Worm (Caenorhabditis elegans) whole organism, early embryonic: ENCODE data around the gene sru-16.

Experiments
- aly-1 ChIP-seq: sonication (generic microtip); optimal IDR thresholded peaks from 2 replicates; lab custom pipeline; 2016; ENCODE audit warnings: missing genetic modification characterization, missing compliant biosample characterization
- ama-1 ChIP-seq: fragments of 150-350 bp; optimal IDR thresholded peaks from 2 replicates; lab custom pipeline; 2014
- ceh-36 ChIP-seq: sonication (generic microtip); optimal IDR thresholded peaks from 2 replicates; lab custom pipeline; 2016; ENCODE audit warnings: missing genetic modification characterization, inconsistent platforms, missing compliant biosample characterization
- flt-1 ChIP-seq: fragments of 200-800 bp; sonication (Bioruptor generic); IDR thresholded peaks from 2 replicates; pipeline ENCODE4 v1.3.6; 2022; ENCODE audit warnings: missing genetic modification characterization, missing compliant biosample characterization
- scrt-1 ChIP-seq: fragments of 200-800 bp; sonication (Bioruptor generic); IDR thresholded peaks from 2 replicates; pipeline ENCODE4 v1.3.6; 2022; ENCODE audit warnings: missing genetic modification characterization, missing compliant biosample characterization
- sea-1 ChIP-seq: fragments of 200-800 bp; sonication (Bioruptor generic); conservative IDR thresholded peaks from 2 replicates; pipeline ENCODE4 v1.3.6; 2022; ENCODE audit warnings: missing genetic modification characterization, missing compliant biosample characterization
- tbx-11 ChIP-seq: fragments of 200-800 bp; sonication (Bioruptor generic); IDR thresholded peaks from 2 replicates; pipeline ENCODE4 v1.3.6; 2022; ENCODE audit warnings: missing genetic modification characterization, missing compliant biosample characterization
- tra-4 ChIP-seq: sonication (generic microtip); optimal IDR thresholded peaks from 2 replicates; lab custom pipeline; 2017; ENCODE audit warnings: missing genetic modification characterization, missing compliant biosample characterization

DNA sequence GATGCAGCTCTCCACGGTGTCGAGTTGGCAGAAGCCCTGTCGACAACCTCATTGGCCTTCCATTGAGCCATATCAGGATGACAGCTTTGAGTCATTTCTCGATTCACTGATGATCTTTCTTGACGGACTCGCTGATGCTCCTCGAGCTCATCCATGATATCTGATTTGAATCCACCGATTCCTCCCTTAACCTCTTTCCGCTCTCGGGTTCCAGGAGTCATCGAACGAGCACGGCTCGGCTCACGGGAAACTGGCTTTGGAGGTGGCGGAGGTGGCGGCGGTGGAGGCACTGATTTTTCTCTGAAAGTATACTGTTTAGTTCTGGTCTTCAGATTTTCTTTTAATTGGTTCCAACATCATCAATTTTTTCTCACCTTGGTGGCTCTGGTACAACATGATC is 20.0 kb upstream of the sru-16 start:
- TF ChIP-seq ama-1 (no peak), scrt-1 (no peak), tbx-11 (GFP tag; lab: Robert Waterston, UW) (no peak), flt-1 (GFP tag; lab: Robert Waterston, UW) (no peak), tra-4 (tag; lab: Kevin White, UChicago) (no peak), aly-1 (tag; lab: Kevin White, UChicago) (no peak), ceh-36 (tag; lab: Kevin White, UChicago) (no peak), sea-1 (no peak)
